Worm (Caenorhabditis elegans): ENCODE results near the gene col-171.

Gene col-171

ce11 chrX:6371192-6372116, 37.4 kb downstream of the col-171 start (continued):
- TF ChIP-seq lin-39 (tag; optimal IDR thresholded peaks at IDR 0.05) (no peak), irx-1 (tag; optimal IDR thresholded peaks at IDR 0.05) (peak; percentile 49), ces-1 (GFP tag; optimal IDR thresholded peaks at IDR 0.05) (no peak), nhr-71 (tag; optimal IDR thresholded peaks at IDR 0.05) (peak; percentile 73), nhr-90 (tag; optimal IDR thresholded peaks at IDR 0.05; ENCODE audit: poor library complexity) (peak; percentile 59), nhr-76 (tag; optimal IDR thresholded peaks at IDR 0.05) (no peak), dsc-1 (tag; optimal IDR thresholded peaks at IDR 0.05) (peak; percentile 78)

ce11 chrX:6373348-6373747, 39.2 kb downstream of the col-171 start, which contains the start of gene C03B1.17:
Gene C03B1.17 (plus strand): TSS chrX:6373648.
- TF ChIP-seq sptf-1 (tag; optimal IDR thresholded peaks at IDR 0.05) (no peak), ztf-4 (tag; optimal IDR thresholded peaks at IDR 0.05) (no peak), nhr-20 (tag; optimal IDR thresholded peaks at IDR 0.05) (no peak), nhr-237 (tag; optimal IDR thresholded peaks at IDR 0.05) (no peak)

ce11 chrX:6374451-6374850, 40.4 kb downstream of the col-171 start, which contains the start of gene C03B1.1:
Gene C03B1.1 (plus strand): TSS chrX:6374751.
- TF ChIP-seq efl-1 (optimal IDR thresholded peaks at IDR 0.05) (no peak), efl-1 (GFP tag; optimal IDR thresholded peaks at IDR 0.05 in 1 of 2) (peak in 1 of 2 experiments; percentile 42), efl-3 (GFP tag; optimal IDR thresholded peaks at IDR 0.05) (no peak)

- TF ChIP-seq unc-86 (tag; optimal IDR thresholded peaks at IDR 0.05) (no peak), elt-2 (tag; optimal IDR thresholded peaks at IDR 0.05) (peak; percentile 34), efl-1 (optimal IDR thresholded peaks at IDR 0.05) (no peak), efl-1 (GFP tag; optimal IDR thresholded peaks at IDR 0.05 in 1 of 2) (peak in 1 of 2 experiments; percentile 65)
These were observed 43.7 kb downstream of the col-171 start, which contains the start of gene lmp-1 for ce11 chrX:6377634-6378288. Gene lmp-1 (minus strand): TSS chrX:6377684.

ce11 chrX:6378363-6378762, 44.3 kb downstream of the col-171 start:
- TF ChIP-seq sptf-1 (tag; optimal IDR thresholded peaks at IDR 0.05): no peak
- no peak for TF ChIP-seq ceh-88 (GFP tag; IDR thresholded peaks at IDR 0.05)
- TF ChIP-seq nhr-85 (tag): peak; percentile 75
- TF ChIP-seq lin-39 (tag; optimal IDR thresholded peaks at IDR 0.05): no peak
- TF ChIP-seq hlh-17 (GFP tag; optimal IDR thresholded peaks at IDR 0.05; ENCODE audit: borderline replicate concordance): no peak
- TF ChIP-seq aly-2 (tag; optimal IDR thresholded peaks at IDR 0.05): no peak
- TF ChIP-seq C34B4.2 (tag; optimal IDR thresholded peaks at IDR 0.05): no peak
- TF ChIP-seq F16B12.6 (tag; optimal IDR thresholded peaks at IDR 0.05): peak; percentile 83
- TF ChIP-seq lin-14 (GFP tag; optimal IDR thresholded peaks at IDR 0.05): peak; percentile 91
- TF ChIP-seq nhr-12 (tag; optimal IDR thresholded peaks at IDR 0.05): no peak
- TF ChIP-seq Y116A8C.19 (tag; optimal IDR thresholded peaks at IDR 0.05; ENCODE audit: borderline replicate concordance): no peak
- no peak for TF ChIP-seq tlp-1 (tag; optimal IDR thresholded peaks at IDR 0.05)
- peak; percentile 8 for TF ChIP-seq blmp-1 (tag; optimal IDR thresholded peaks at IDR 0.05)
- TF ChIP-seq egl-27 (tag; optimal IDR thresholded peaks at IDR 0.05): no peak
- no peak for TF ChIP-seq ces-1 (GFP tag; optimal IDR thresholded peaks at IDR 0.05)
- TF ChIP-seq lin-35 (GFP tag; optimal IDR thresholded peaks at IDR 0.05): peak; percentile 61 to 72
- TF ChIP-seq snpc-4 (tag; optimal IDR thresholded peaks at IDR 0.05): no peak
- TF ChIP-seq nhr-237 (tag; optimal IDR thresholded peaks at IDR 0.05): no peak
- TF ChIP-seq zip-4 (GFP tag; optimal IDR thresholded peaks at IDR 0.05): peak; percentile 11
- no peak for TF ChIP-seq grh-1 (GFP tag; IDR thresholded peaks at IDR 0.05)
- TF ChIP-seq dsc-1 (tag; optimal IDR thresholded peaks at IDR 0.05): peak; percentile 30
- TF ChIP-seq fkh-10 (GFP tag; optimal IDR thresholded peaks at IDR 0.05): peak; percentile 20
- TF ChIP-seq mep-1 (tag; optimal IDR thresholded peaks at IDR 0.05): peak; percentile 73
- TF ChIP-seq lin-13 (GFP tag; optimal IDR thresholded peaks at IDR 0.05): no peak
- TF ChIP-seq fkh-8 (tag; optimal IDR thresholded peaks at IDR 0.05): peak; percentile 85
- TF ChIP-seq dpl-1 (GFP tag; optimal IDR thresholded peaks at IDR 0.05): peak; percentile 7 to 46 (median 39)
- no peak for TF ChIP-seq hlh-4 (tag; optimal IDR thresholded peaks at IDR 0.05)
- peak; percentile 68 for TF ChIP-seq nhr-47 (tag; optimal IDR thresholded peaks at IDR 0.05)
- no peak for TF ChIP-seq unc-62 (GFP tag; optimal IDR thresholded peaks at IDR 0.05)
- peak; percentile 46 for TF ChIP-seq sup-37 (GFP tag; optimal IDR thresholded peaks at IDR 0.05)
- no peak for TF ChIP-seq nhr-76 (tag; optimal IDR thresholded peaks at IDR 0.05)
